Fruit fly (Drosophila melanogaster) whole organism, adult: Measurements from ENCODE around the gene chic.
A peak's percentile ranks its signal among the peaks of the same experiment; 100 is the strongest.

ENCODE experiments used
- CG14711 ChIP-seq: fragments of 200-800 bp; sonication (Bioruptor generic); optimal IDR thresholded peaks from 2 replicates; lab custom pipeline; 2018; ENCODE audit warnings: missing biosample characterization, mild to moderate bottlenecking, missing genetic modification characterization, moderate library complexity
- CG5204 ChIP-seq: fragments of 200-800 bp; sonication (Bioruptor generic); optimal IDR thresholded peaks from 2 replicates; lab custom pipeline; 2016; ENCODE audit warnings: missing biosample characterization, missing genetic modification characterization
- Hr96 ChIP-seq: fragments of 200-800 bp; sonication (Bioruptor generic); optimal IDR thresholded peaks from 2 replicates; lab custom pipeline; 2016; ENCODE audit warnings: missing biosample characterization, missing genetic modification characterization
- bab1 ChIP-seq: fragments of 200-800 bp; sonication (Bioruptor generic); optimal IDR thresholded peaks from 3 replicates; lab custom pipeline; 2019; ENCODE audit warnings: missing biosample characterization, mild to moderate bottlenecking, missing genetic modification characterization, moderate library complexity
- cic ChIP-seq: fragments of 200-800 bp; sonication (Bioruptor generic); optimal IDR thresholded peaks from 2 replicates; lab custom pipeline; 2017; ENCODE audit warnings: missing biosample characterization, mild to moderate bottlenecking, missing genetic modification characterization, moderate library complexity
- kay ChIP-seq: fragments of 200-800 bp; sonication (Bioruptor generic); peaks from one replicate; lab custom pipeline; 2016; ENCODE audit warnings: missing biosample characterization, missing genetic modification characterization, borderline replicate concordance
- ovo ChIP-seq: fragments of 200-800 bp; sonication (Bioruptor generic); optimal IDR thresholded peaks from 2 replicates; lab custom pipeline; 2016; ENCODE audit warnings: missing biosample characterization, missing genetic modification characterization
- toe ChIP-seq: fragments of 200-800 bp; sonication (Bioruptor generic); optimal IDR thresholded peaks from 2 replicates; lab custom pipeline; 2016; ENCODE audit warnings: missing biosample characterization, missing genetic modification characterization

DNA sequence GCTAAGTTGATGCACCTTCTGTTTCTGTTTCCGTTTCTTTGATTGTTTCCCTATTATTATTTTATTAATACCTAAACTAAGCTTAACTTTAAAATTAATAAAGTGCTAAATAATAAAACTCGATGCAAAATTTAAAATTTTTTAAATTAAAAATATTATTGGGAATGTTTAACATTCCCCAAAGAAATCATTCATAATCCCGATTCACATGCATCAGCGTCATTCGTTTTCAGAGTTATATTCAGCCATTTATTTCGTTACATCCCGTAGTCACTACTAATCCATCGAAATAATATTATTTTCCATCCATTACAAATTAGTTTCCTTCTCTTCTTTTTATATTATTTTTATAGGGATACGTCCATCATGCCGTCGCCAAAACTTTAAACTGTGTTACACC lies 33.3 kb downstream of the chic start:
- no peak for TF ChIP-seq CG5204
- peak; percentile 96 for TF ChIP-seq kay (GFP tag; lab: Kevin White, UChicago)
- TF ChIP-seq ovo (GFP tag; lab: Kevin White, UChicago): no peak
- TF ChIP-seq CG14711 (tag; lab: Kevin White, UChicago): no peak
- no peak for TF ChIP-seq toe (GFP tag; lab: Kevin White, UChicago)
- TF ChIP-seq cic (GFP tag; lab: Kevin White, UChicago): no peak
- no peak for TF ChIP-seq bab1 (GFP tag; lab: Kevin White, UChicago)
- no peak for TF ChIP-seq Hr96
